Comparison of ENCODE assay signal across 3 fruit fly cellular contexts in genomic region chr2L:21005458-21005857, dm6.
TF ChIP-seq lines count a peak whose summit lies in the region.

No protein-coding gene starts in this region.

- no peak for TF ChIP-seq CTCF in whole organism, embryonic (GFP tag; optimal IDR thresholded peaks at IDR 0.05; lab: Kevin White, UChicago)

TF ChIP-seq in whole organism, embryonic, 481 proteins besides CTCF, POLR2A, EP300 and RAD21 (continues in another document):
- TF ChIP-seq CG2199 (GFP tag; IDR thresholded peaks at IDR 0.05; lab: Robert Waterston, UW) (no peak), CG15269 (tag; optimal IDR thresholded peaks at IDR 0.05; lab: Kevin White, UChicago) (peak; percentile 20), mld (GFP tag; IDR thresholded peaks at IDR 0.05; lab: Robert Waterston, UW; ENCODE audit: partially characterized antibody) (no peak), CG12071 (GFP tag; optimal IDR thresholded peaks at IDR 0.05; lab: Kevin White, UChicago) (no peak), CG32767 (GFP tag; IDR thresholded peaks at IDR 0.05; lab: Robert Waterston, UW) (no peak), MESR4 (GFP tag; optimal IDR thresholded peaks at IDR 0.05; lab: Kevin White, UChicago) (no peak), CG11504 (tag; optimal IDR thresholded peaks at IDR 0.05; lab: Kevin White, UChicago) (peak; percentile 15), Nf-YB (GFP tag; optimal IDR thresholded peaks at IDR 0.05; lab: Kevin White, UChicago) (no peak), CG18262 (tag; optimal IDR thresholded peaks at IDR 0.05; lab: Kevin White, UChicago) (peak; percentile 15), mam (GFP tag; optimal IDR thresholded peaks at IDR 0.05; lab: Kevin White, UChicago) (no peak), ara (GFP tag; IDR thresholded peaks at IDR 0.05; lab: Robert Waterston, UW) (no peak), Ada2b (GFP tag; IDR thresholded peaks at IDR 0.05; lab: Robert Waterston, UW) (no peak), nerfin-1 (tag; optimal IDR thresholded peaks at IDR 0.05; lab: Kevin White, UChicago) (no peak), pros (GFP tag; optimal IDR thresholded peaks at IDR 0.05; lab: Kevin White, UChicago) (no peak), CG18599 (GFP tag; optimal IDR thresholded peaks at IDR 0.05; lab: Kevin White, UChicago) (no peak), CG11398 (GFP tag; optimal IDR thresholded peaks at IDR 0.05; lab: Kevin White, UChicago) (no peak), fd96Cb (tag; optimal IDR thresholded peaks at IDR 0.05; lab: Kevin White, UChicago) (peak; percentile 4), Sry-δ (GFP tag; optimal IDR thresholded peaks at IDR 0.05; lab: Kevin White, UChicago) (no peak), Dll (GFP tag; IDR thresholded peaks at IDR 0.05; lab: Robert Waterston, UW; ENCODE audit: partially characterized antibody) (no peak), nmo (GFP tag; optimal IDR thresholded peaks at IDR 0.05; lab: Kevin White, UChicago) (no peak), CG34376 (GFP tag; optimal IDR thresholded peaks at IDR 0.05; lab: Kevin White, UChicago) (no peak), maf-S (GFP tag; optimal IDR thresholded peaks at IDR 0.05; lab: Kevin White, UChicago) (no peak), CG6813 (GFP tag; optimal IDR thresholded peaks at IDR 0.05; lab: Kevin White, UChicago) (no peak), CG12155 (GFP tag; optimal IDR thresholded peaks at IDR 0.05; lab: Kevin White, UChicago) (no peak), yki (optimal IDR thresholded peaks at IDR 0.05; lab: Kevin White, UChicago) (no peak), CG6689 (GFP tag; IDR thresholded peaks at IDR 0.05; lab: Robert Waterston, UW) (0 out of 2 replicates have a peak, but pooled peaks have one; percentile 12), CG7963 (GFP tag; IDR thresholded peaks at IDR 0.05; lab: Robert Waterston, UW; ENCODE audit: partially characterized antibody) (no peak), CG8281 (tag; optimal IDR thresholded peaks at IDR 0.05; lab: Kevin White, UChicago) (no peak), knrl (GFP tag; IDR thresholded peaks at IDR 0.05; lab: Robert Waterston, UW; ENCODE audit: partially characterized antibody) (no peak), Dref (GFP tag; IDR thresholded peaks at IDR 0.05; lab: Robert Waterston, UW) (no peak), twi (tag; optimal IDR thresholded peaks at IDR 0.05; lab: Kevin White, UChicago) (no peak)

TF ChIP-seq in whole organism, prepupa, 60 proteins besides CTCF, POLR2A, EP300 and RAD21 (continues in another document):
- TF ChIP-seq CG6808 (GFP tag; optimal IDR thresholded peaks at IDR 0.05; lab: Kevin White, UChicago) (peak; percentile 54), CG32006 (GFP tag; optimal IDR thresholded peaks at IDR 0.05; lab: Kevin White, UChicago) (peak; percentile 67), Sox15 (GFP tag; optimal IDR thresholded peaks at IDR 0.05; lab: Kevin White, UChicago) (no peak), spab (GFP tag; optimal IDR thresholded peaks at IDR 0.05; lab: Kevin White, UChicago) (peak; percentile 55), dac (GFP tag; optimal IDR thresholded peaks at IDR 0.05; lab: Kevin White, UChicago) (peak; percentile 4), Hr38 (GFP tag; optimal IDR thresholded peaks at IDR 0.05; lab: Kevin White, UChicago) (no peak), CG10631 (GFP tag; optimal IDR thresholded peaks at IDR 0.05; lab: Kevin White, UChicago) (peak; percentile 69), cyc (GFP tag; optimal IDR thresholded peaks at IDR 0.05; lab: Kevin White, UChicago) (no peak), CG6163 (GFP tag; IDR thresholded peaks at IDR 0.05; lab: Robert Waterston, UW) (0 out of 3 replicates have a peak, but pooled peaks have one; percentile 33), CG6792 (GFP tag; optimal IDR thresholded peaks at IDR 0.05; lab: Kevin White, UChicago) (peak; percentile 49), topi (GFP tag; optimal IDR thresholded peaks at IDR 0.05; lab: Kevin White, UChicago) (no peak), CG1621 (tag; optimal IDR thresholded peaks at IDR 0.05; lab: Kevin White, UChicago) (peak; percentile 4), Ets96B (tag; optimal IDR thresholded peaks at IDR 0.05; lab: Kevin White, UChicago) (peak; percentile 70), Blimp-1 (GFP tag; optimal IDR thresholded peaks at IDR 0.05; lab: Kevin White, UChicago) (no peak), Eip78C (GFP tag; lab: Kevin White, UChicago) (peak; percentile 76), vri (GFP tag; optimal IDR thresholded peaks at IDR 0.05; lab: Kevin White, UChicago) (no peak), CG3032 (tag; optimal IDR thresholded peaks at IDR 0.05; lab: Kevin White, UChicago) (peak; percentile 63), CG3919 (GFP tag; optimal IDR thresholded peaks at IDR 0.05; lab: Kevin White, UChicago) (peak; percentile 58), Hr39 (GFP tag; optimal IDR thresholded peaks at IDR 0.05; lab: Kevin White, UChicago) (no peak), CG11762 (GFP tag; optimal IDR thresholded peaks at IDR 0.05; lab: Kevin White, UChicago; ENCODE audit: insufficient read depth) (peak; percentile 10), Gug (GFP tag; IDR thresholded peaks at IDR 0.05; lab: Robert Waterston, UW) (no peak), CG11902 (GFP tag; optimal IDR thresholded peaks at IDR 0.05; lab: Kevin White, UChicago) (no peak), salr (GFP tag; optimal IDR thresholded peaks at IDR 0.05; lab: Kevin White, UChicago) (peak in 1 of 2 experiments; percentile 64), fd85E (GFP tag; optimal IDR thresholded peaks at IDR 0.05; lab: Kevin White, UChicago) (no peak), Smox (GFP tag; optimal IDR thresholded peaks at IDR 0.05; lab: Kevin White, UChicago) (no peak), acj6 (GFP tag; optimal IDR thresholded peaks at IDR 0.05; lab: Kevin White, UChicago) (peak; percentile 54), Lpt (GFP tag; optimal IDR thresholded peaks at IDR 0.05; lab: Kevin White, UChicago) (peak; percentile 35), CG15336 (GFP tag; IDR thresholded peaks at IDR 0.05; lab: Robert Waterston, UW) (peak; percentile 75), CG16779 (tag; optimal IDR thresholded peaks at IDR 0.05; lab: Kevin White, UChicago) (peak; percentile 32), CG8319 (GFP tag; optimal IDR thresholded peaks at IDR 0.05; lab: Kevin White, UChicago) (no peak), CG10669 (GFP tag; optimal IDR thresholded peaks at IDR 0.05; lab: Kevin White, UChicago) (peak; percentile 36), OdsH (GFP tag; optimal IDR thresholded peaks at IDR 0.05; lab: Kevin White, UChicago) (peak; percentile 67), lz (GFP tag; optimal IDR thresholded peaks at IDR 0.05; lab: Kevin White, UChicago) (no peak)

TF ChIP-seq in whole organism, pupa, 21 proteins besides CTCF, POLR2A, EP300 and RAD21:
- TF ChIP-seq Snoo (tag; optimal IDR thresholded peaks at IDR 0.05; lab: Kevin White, UChicago) (peak; percentile 2), CG4496 (GFP tag; IDR thresholded peaks at IDR 0.05; lab: Robert Waterston, UW) (peak; percentile 41; the same call in 2 of the 3 replicates), CG13204 (GFP tag; optimal IDR thresholded peaks at IDR 0.05; lab: Kevin White, UChicago) (no peak), Pif1B (GFP tag; optimal IDR thresholded peaks at IDR 0.05; lab: Kevin White, UChicago) (peak; percentile 58), gl (tag; optimal IDR thresholded peaks at IDR 0.05; lab: Kevin White, UChicago) (no peak), D1 (tag; optimal IDR thresholded peaks at IDR 0.05; lab: Kevin White, UChicago) (peak; percentile 48), CG32121 (GFP tag; IDR thresholded peaks at IDR 0.05; lab: Robert Waterston, UW) (0 out of 2 replicates have a peak, but pooled peaks have one; percentile 15), Pif1A (GFP tag; optimal IDR thresholded peaks at IDR 0.05; lab: Kevin White, UChicago) (peak; percentile 35), CG12605 (GFP tag; IDR thresholded peaks at IDR 0.05; lab: Robert Waterston, UW) (no peak), CG15710 (tag; optimal IDR thresholded peaks at IDR 0.05; lab: Kevin White, UChicago) (peak; percentile 55), CG8301 (tag; optimal IDR thresholded peaks at IDR 0.05; lab: Kevin White, UChicago) (peak; percentile 61), CG17806 (tag; optimal IDR thresholded peaks at IDR 0.05; lab: Kevin White, UChicago) (peak; percentile 71), fd96Ca (GFP tag; IDR thresholded peaks at IDR 0.05; lab: Robert Waterston, UW) (0 out of 3 replicates have a peak, but pooled peaks have one; percentile 5), CG9948 (tag; optimal IDR thresholded peaks at IDR 0.05; lab: Kevin White, UChicago) (peak; percentile 79), CG14655 (GFP tag; optimal IDR thresholded peaks at IDR 0.05; lab: Kevin White, UChicago) (peak; percentile 78), CG34367 (tag; optimal IDR thresholded peaks at IDR 0.05; lab: Kevin White, UChicago) (peak; percentile 68), Ets98B (GFP tag; IDR thresholded peaks at IDR 0.05; lab: Robert Waterston, UW) (no peak), CG8159 (tag; optimal IDR thresholded peaks at IDR 0.05; lab: Kevin White, UChicago) (peak; percentile 66), rn (GFP tag; IDR thresholded peaks at IDR 0.05; lab: Robert Waterston, UW) (no peak), EcR (GFP tag; optimal IDR thresholded peaks at IDR 0.05; lab: Kevin White, UChicago) (no peak), CG10348 (GFP tag; IDR thresholded peaks at IDR 0.05; lab: Robert Waterston, UW) (no peak)
TF ChIP-seq in whole organism, pupa: peak in this region for 14.

Comparison
In these comparisons a context has a peak if more than half of its experiments do, and no peak if none do; other contexts are left out.
1. Of the 7 proteins assayed by ChIP-seq in both whole organism, embryonic and whole organism, prepupa: peak only in whole organism, embryonic: Sox102F; only in whole organism, prepupa: CG16779 and Lpt; in both: none; in neither: 4.